Worm (Caenorhabditis elegans): ENCODE measurements around the gene T14B4.9.
A peak's percentile ranks its signal among the peaks of the same experiment; 100 is the strongest.

- TF ChIP-seq unc-62 (GFP tag; optimal IDR thresholded peaks at IDR 0.05): no peak
- no peak for TF ChIP-seq B0035.1 (tag; optimal IDR thresholded peaks at IDR 0.05)
- TF ChIP-seq ztf-26 (tag; optimal IDR thresholded peaks at IDR 0.05): no peak
- TF ChIP-seq nfya-1 (tag; optimal IDR thresholded peaks at IDR 0.05; ENCODE audit: borderline replicate concordance, insufficient read depth): no peak
- no peak for TF ChIP-seq F52B5.7 (tag; optimal IDR thresholded peaks at IDR 0.05)
- TF ChIP-seq die-1 (tag; optimal IDR thresholded peaks at IDR 0.05): peak; percentile 70
- TF ChIP-seq unc-130 (GFP tag; optimal IDR thresholded peaks at IDR 0.05): no peak
- peak; percentile 44; the same call in 1 of the 2 replicates for TF ChIP-seq egrh-3 (GFP tag; IDR thresholded peaks at IDR 0.05)
Measured at ce11 chrII:6721581-6721980, 12.0 kb downstream of the T14B4.9 start.

Measured in whole organism, young adult.